Fruit fly (Drosophila melanogaster): ENCODE results near the gene Theg.

The Theg gene

dm6 chr3R:22043748-22044402 lies 29.4 kb downstream of the Theg start:
- TF ChIP-seq noc (tag; optimal IDR thresholded peaks at IDR 0.05) = no peak

- TF ChIP-seq noc (tag; optimal IDR thresholded peaks at IDR 0.05) = no peak
Observed at dm6 chr3R:22044443-22044970, 30.0 kb downstream of the Theg start.

- no peak for TF ChIP-seq noc (tag; optimal IDR thresholded peaks at IDR 0.05)
Observed at dm6 chr3R:22046231-22046630, 31.7 kb downstream of the Theg start.

- TF ChIP-seq noc (tag; optimal IDR thresholded peaks at IDR 0.05) = no peak
Observed at dm6 chr3R:22046723-22047122, 32.2 kb downstream of the Theg start.

dm6 chr3R:22047412-22047811 lies 32.9 kb downstream of the Theg start:
- no peak for TF ChIP-seq noc (tag; optimal IDR thresholded peaks at IDR 0.05)

- no peak for TF ChIP-seq noc (tag; optimal IDR thresholded peaks at IDR 0.05)
Observed at dm6 chr3R:22049134-22049796, 34.8 kb downstream of the Theg start.

- no peak for TF ChIP-seq noc (tag; optimal IDR thresholded peaks at IDR 0.05)
Observed at dm6 chr3R:22052235-22052634, 37.7 kb downstream of the Theg start.

dm6 chr3R:22053202-22053601 lies 38.7 kb downstream of the Theg start:
- TF ChIP-seq noc (tag; optimal IDR thresholded peaks at IDR 0.05) = no peak

dm6 chr3R:22053740-22054139 lies 39.2 kb downstream of the Theg start:
- no peak for TF ChIP-seq noc (tag; optimal IDR thresholded peaks at IDR 0.05)

dm6 chr3R:22057083-22057482 lies 42.6 kb downstream of the Theg start:
- TF ChIP-seq noc (tag; optimal IDR thresholded peaks at IDR 0.05) = peak; percentile 7

Measured in whole organism, larva.